Fruit fly (Drosophila melanogaster) whole organism: ENCODE data around the gene CG5225.

Source experiments
- EcR ChIP-seq, 2 experiments: fragments of >200 bp; optimal IDR thresholded peaks; 2 replicates each; lab custom pipeline; 2017; ENCODE audit warnings: missing biosample characterization in 2 of 2, missing genetic modification characterization in 2 of 2, missing genetic modification reagents in 2 of 2
- pan ChIP-seq: fragments of >200 bp; optimal IDR thresholded peaks from 2 replicates; lab custom pipeline; 2017
- psq ChIP-seq: fragments of >200 bp; optimal IDR thresholded peaks from 2 replicates; lab custom pipeline; 2017
- usp ChIP-seq: fragments of >200 bp; optimal IDR thresholded peaks from 2 replicates; lab custom pipeline; 2017; ENCODE audit warnings: missing biosample characterization, missing genetic modification characterization, mixed read lengths

dm6 chr3R:16987220-16987923 is 41.1 kb upstream of the CG5225 start, which contains the start of gene CG18622:
- no peak for TF ChIP-seq EcR (GFP tag; optimal IDR thresholded peaks at IDR 0.05; lab: Kevin White, UChicago)
- no peak for TF ChIP-seq psq (lab: Kevin White, UChicago)
- TF ChIP-seq usp: no peak
- TF ChIP-seq pan: no peak
